Worm (Caenorhabditis elegans) whole organism, young adult: ENCODE results near the gene H14A12.3.

Source experiments
- F37B4.10 ChIP-seq: fragments of 200-800 bp; sonication (Bioruptor generic); IDR thresholded peaks from 2 replicates; pipeline ENCODE4 v1.3.6; 2022; ENCODE audit warnings: missing genetic modification characterization, missing compliant biosample characterization
- mxl-1 ChIP-seq: sonication (generic microtip); optimal IDR thresholded peaks from 2 replicates; lab custom pipeline; 2016; ENCODE audit warnings: missing genetic modification characterization, missing compliant biosample characterization
- rpc-1 ChIP-seq, 2 experiments: fragments of 150-350 bp in 1 of 2; sonication (generic microtip) in 1 of 2; optimal IDR thresholded peaks; 2 replicates each; lab custom pipeline; 2014 to 2018; ENCODE audit warnings: missing biosample characterization in 1 of 2, missing genetic modification characterization in 1 of 2, missing genetic modification reagents in 1 of 2, missing genotype in 1 of 2
- unc-130 ChIP-seq: sonication (generic microtip); optimal IDR thresholded peaks from 2 replicates; lab custom pipeline; 2016; ENCODE audit warnings: missing genetic modification reagents, missing genetic modification characterization, missing compliant biosample characterization

- TF ChIP-seq unc-130 (GFP tag; lab: Kevin White, UChicago) (no peak), mxl-1 (tag; lab: Kevin White, UChicago) (no peak), rpc-1 (optimal IDR thresholded peaks at IDR 0.05; lab: Kevin White, UChicago) (no peak), rpc-1 (tag; optimal IDR thresholded peaks at IDR 0.05; lab: Kevin White, UChicago) (no peak), F37B4.10 (GFP tag; lab: Robert Waterston, UW) (no peak)
Observed at ce11 chrIII:7489055-7489534, 25.5 kb downstream of the H14A12.3 start, which contains the start of gene mup-4.
